Worm (Caenorhabditis elegans): ENCODE measurements around the gene wee-1.1.

DNA sequence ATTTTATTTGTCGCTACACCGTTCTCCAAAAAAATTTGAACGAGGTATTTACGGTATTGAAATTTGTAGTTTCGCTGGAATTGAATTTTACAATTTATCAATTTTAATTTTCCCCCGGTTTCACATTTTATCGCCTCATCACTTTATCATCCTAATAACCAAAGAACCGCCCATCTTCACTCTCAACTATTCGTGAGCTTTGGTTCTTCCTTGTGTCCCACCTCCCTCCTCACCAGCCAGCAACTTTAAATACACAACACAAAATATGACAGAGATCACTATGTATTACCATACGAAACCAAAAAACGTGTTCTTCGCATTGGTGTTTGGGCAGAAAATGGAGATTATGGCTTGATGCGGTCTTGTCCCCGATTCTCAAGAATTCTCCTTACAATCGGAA lies 20.7 kb upstream of the wee-1.1 start:
- TF ChIP-seq zim-3 (tag; optimal IDR thresholded peaks at IDR 0.05) (no peak), ama-1 (optimal IDR thresholded peaks at IDR 0.05) (no peak), ama-1 (GFP tag; optimal IDR thresholded peaks at IDR 0.05) (no peak)
